Fruit fly (Drosophila melanogaster) whole organism, adult: ENCODE results near the gene CG42238.

Experiments
- CG33017 ChIP-seq: fragments of 200-800 bp; sonication (Bioruptor generic); optimal IDR thresholded peaks from 2 replicates; lab custom pipeline; 2018; ENCODE audit warnings: missing biosample characterization, mild to moderate bottlenecking, missing genetic modification characterization, moderate library complexity
- CG7101 ChIP-seq: fragments of 200-800 bp; sonication (Bioruptor generic); optimal IDR thresholded peaks from 2 replicates; lab custom pipeline; 2018; ENCODE audit warnings: missing biosample characterization, mild to moderate bottlenecking, missing genetic modification characterization, moderate library complexity

DNA sequence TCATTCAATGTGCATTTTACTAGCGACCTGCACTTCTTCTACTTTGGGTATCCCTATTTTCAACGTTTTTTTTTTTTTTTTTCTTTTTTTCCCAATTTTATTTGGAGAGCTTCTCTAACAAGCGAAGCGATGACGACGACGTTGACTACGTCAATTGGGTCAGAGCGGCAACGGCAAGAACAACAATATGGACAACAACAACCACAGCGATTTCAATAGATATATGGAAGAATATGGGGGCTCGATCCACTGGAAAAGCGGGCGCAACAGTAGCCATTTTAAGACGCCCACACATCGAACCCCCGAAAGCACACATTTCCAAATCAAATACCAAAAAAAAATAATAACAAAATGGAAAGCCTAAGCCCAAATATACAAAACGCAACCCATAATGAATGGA, 22.8 kb downstream of the CG42238 start:
- TF ChIP-seq CG33017 (no peak), CG7101 (tag; lab: Kevin White, UChicago) (no peak)
